Worm (Caenorhabditis elegans) whole organism, midembryonic: Measurements from ENCODE around the gene cpna-2.

Experiments
- T22C8.4 ChIP-seq: fragments of 200-800 bp; sonication (Bioruptor generic); IDR thresholded peaks from 2 replicates; pipeline ENCODE4 v1.3.6; 2022; ENCODE audit warnings: missing genetic modification characterization, missing compliant biosample characterization
- cog-1 ChIP-seq: sonication (generic microtip); optimal IDR thresholded peaks from 2 replicates; lab custom pipeline; 2016; ENCODE audit warnings: missing genetic modification characterization, missing compliant biosample characterization
- flt-1 ChIP-seq: fragments of 200-800 bp; sonication (Bioruptor generic); IDR thresholded peaks from 2 replicates; pipeline ENCODE4 v1.3.6; 2022; ENCODE audit warnings: missing genetic modification characterization, missing compliant biosample characterization
- klf-2 ChIP-seq: fragments of 200-800 bp; sonication (Bioruptor generic); conservative IDR thresholded peaks from 2 replicates; pipeline ENCODE4 v1.3.6; 2022; ENCODE audit warnings: missing genetic modification reagents, missing genetic modification characterization, missing compliant biosample characterization
- med-1 ChIP-seq: sonication (generic microtip); optimal IDR thresholded peaks from 2 replicates; lab custom pipeline; 2017; ENCODE audit warnings: missing genetic modification characterization, mild to moderate bottlenecking, missing compliant biosample characterization, antibody characterized with exemption, missing genetic modification reagents; ENCODE audit not compliant: insufficient read depth
- ref-1 ChIP-seq: fragments of 200-800 bp; sonication (Bioruptor generic); conservative IDR thresholded peaks from 2 replicates; pipeline ENCODE4 v1.3.6; 2022; ENCODE audit warnings: missing genetic modification reagents, missing genetic modification characterization, missing compliant biosample characterization
- tab-1 ChIP-seq: fragments of 200-800 bp; sonication (Bioruptor generic); IDR thresholded peaks from 2 replicates; pipeline ENCODE4 v1.3.6; 2022; ENCODE audit warnings: missing genetic modification characterization, missing compliant biosample characterization
- ztf-23 ChIP-seq: fragments of 200-800 bp; sonication (Bioruptor generic); IDR thresholded peaks from 2 replicates; pipeline ENCODE4 v1.3.6; 2022; ENCODE audit warnings: missing genetic modification reagents, missing genetic modification characterization, missing compliant biosample characterization
- ztf-29 ChIP-seq: fragments of 200-800 bp; sonication (Bioruptor generic); IDR thresholded peaks from 2 replicates; pipeline ENCODE4 v1.3.6; 2022; ENCODE audit warnings: missing genetic modification reagents, missing genetic modification characterization, missing compliant biosample characterization

Gene cpna-2

DNA sequence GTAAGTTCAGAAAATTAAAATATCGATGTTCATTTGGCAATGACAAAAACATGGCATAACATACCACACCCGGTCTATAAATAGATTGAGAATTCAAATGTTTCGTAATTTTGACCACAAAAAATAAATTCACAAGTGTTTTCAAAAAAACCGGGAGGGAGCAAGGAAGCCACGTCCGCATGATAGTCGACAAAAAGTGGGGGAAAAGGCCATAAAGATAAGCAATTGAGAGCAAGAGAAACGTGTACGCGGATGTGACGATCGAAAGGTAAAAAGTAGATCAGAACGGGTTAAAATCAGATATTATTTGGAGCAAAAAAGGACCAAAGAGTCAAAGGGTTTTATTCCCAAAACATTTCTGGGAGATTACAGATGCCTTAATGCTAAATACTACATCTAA, 30.0 kb upstream of the cpna-2 start:
- TF ChIP-seq flt-1 (GFP tag; lab: Robert Waterston, UW) (no peak), ref-1 (no peak), tab-1 (GFP tag; lab: Robert Waterston, UW) (no peak), cog-1 (tag; lab: Kevin White, UChicago) (no peak), T22C8.4 (GFP tag; lab: Robert Waterston, UW) (no peak), med-1 (GFP tag; lab: Kevin White, UChicago) (no peak), klf-2 (GFP tag; lab: Robert Waterston, UW) (no peak), ztf-23 (GFP tag; lab: Robert Waterston, UW) (no peak), ztf-29 (GFP tag; lab: Robert Waterston, UW) (no peak)

DNA sequence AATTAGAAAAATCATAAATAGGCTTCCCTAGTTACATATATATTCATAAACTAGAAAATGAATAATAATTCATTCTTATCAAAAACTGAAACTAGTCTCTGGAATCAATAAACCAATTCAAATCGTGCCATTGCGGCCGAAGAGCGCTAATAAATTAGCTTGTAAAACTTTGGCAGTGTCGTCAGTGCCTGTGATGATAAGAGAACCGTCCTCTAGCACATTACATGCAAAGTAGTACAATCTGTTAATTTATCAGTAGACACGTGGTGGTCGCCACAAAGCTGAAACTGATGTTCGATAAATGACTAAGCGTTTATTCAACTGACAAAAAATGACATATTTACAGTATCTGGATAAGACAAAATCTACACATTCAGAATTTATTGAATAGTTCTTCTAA, 29.1 kb upstream of the cpna-2 start:
- TF ChIP-seq cog-1 (tag; lab: Kevin White, UChicago) = no peak
- no peak for TF ChIP-seq T22C8.4 (GFP tag; lab: Robert Waterston, UW)
- TF ChIP-seq klf-2 (GFP tag; lab: Robert Waterston, UW) = no peak
- no peak for TF ChIP-seq ref-1
- TF ChIP-seq ztf-29 (GFP tag; lab: Robert Waterston, UW) = no peak
- no peak for TF ChIP-seq ztf-23 (GFP tag; lab: Robert Waterston, UW)
- no peak for TF ChIP-seq tab-1 (GFP tag; lab: Robert Waterston, UW)
- TF ChIP-seq med-1 (GFP tag; lab: Kevin White, UChicago) = no peak
- TF ChIP-seq flt-1 (GFP tag; lab: Robert Waterston, UW) = no peak

DNA sequence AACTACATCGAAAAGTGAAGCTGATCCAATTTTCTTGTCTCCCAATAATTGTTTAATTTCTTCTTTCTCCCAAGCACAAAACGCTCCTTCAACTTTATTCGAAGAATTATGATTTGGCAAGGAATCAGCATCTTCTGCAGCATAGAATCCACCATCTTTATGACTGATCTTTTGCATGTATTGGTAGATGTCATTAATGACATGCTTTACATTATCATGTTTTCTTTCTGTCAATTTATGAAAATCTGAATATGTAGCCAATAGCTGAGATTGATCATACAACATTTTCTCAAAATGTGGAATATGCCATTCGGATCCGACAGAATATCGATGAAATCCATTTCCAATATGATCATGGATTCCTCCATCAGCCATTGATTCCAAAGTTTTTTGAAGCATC, 27.5 kb upstream of the cpna-2 start:
- TF ChIP-seq tab-1 (GFP tag; lab: Robert Waterston, UW) = no peak
- no peak for TF ChIP-seq med-1 (GFP tag; lab: Kevin White, UChicago)
- TF ChIP-seq cog-1 (tag; lab: Kevin White, UChicago) = no peak
- no peak for TF ChIP-seq ztf-23 (GFP tag; lab: Robert Waterston, UW)
- no peak for TF ChIP-seq ztf-29 (GFP tag; lab: Robert Waterston, UW)
- TF ChIP-seq flt-1 (GFP tag; lab: Robert Waterston, UW) = no peak
- TF ChIP-seq klf-2 (GFP tag; lab: Robert Waterston, UW) = no peak
- TF ChIP-seq T22C8.4 (GFP tag; lab: Robert Waterston, UW) = no peak
- no peak for TF ChIP-seq ref-1

DNA sequence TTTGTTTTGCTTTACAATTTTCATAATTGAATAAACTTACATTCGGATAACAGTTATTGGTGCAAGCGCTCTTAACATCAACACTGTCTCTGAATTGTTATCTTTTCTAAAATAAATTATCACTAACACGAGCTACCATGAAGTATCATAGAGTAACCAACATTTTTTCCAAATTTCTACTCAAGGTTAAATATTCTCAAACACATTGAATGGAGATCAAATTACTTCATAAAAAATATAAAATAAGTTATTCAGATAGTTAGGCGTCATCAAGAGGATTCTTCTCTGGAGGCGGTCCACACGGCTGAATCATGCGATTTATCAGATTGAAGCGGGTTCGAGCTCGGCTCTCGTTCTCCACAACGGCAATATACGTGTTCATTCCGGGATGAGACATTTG, 26.3 kb upstream of the cpna-2 start, which contains the start of gene B0495.5:
Gene B0495.5 (minus strand): TSS at position 101 of the 400 bp plus-strand sequence.
- TF ChIP-seq med-1 (GFP tag; lab: Kevin White, UChicago) = no peak
- no peak for TF ChIP-seq klf-2 (GFP tag; lab: Robert Waterston, UW)
- no peak for TF ChIP-seq ztf-23 (GFP tag; lab: Robert Waterston, UW)
- no peak for TF ChIP-seq T22C8.4 (GFP tag; lab: Robert Waterston, UW)
- TF ChIP-seq cog-1 (tag; lab: Kevin White, UChicago) = no peak
- no peak for TF ChIP-seq ztf-29 (GFP tag; lab: Robert Waterston, UW)
- no peak for TF ChIP-seq ref-1
- TF ChIP-seq tab-1 (GFP tag; lab: Robert Waterston, UW) = no peak
- no peak for TF ChIP-seq flt-1 (GFP tag; lab: Robert Waterston, UW)

DNA sequence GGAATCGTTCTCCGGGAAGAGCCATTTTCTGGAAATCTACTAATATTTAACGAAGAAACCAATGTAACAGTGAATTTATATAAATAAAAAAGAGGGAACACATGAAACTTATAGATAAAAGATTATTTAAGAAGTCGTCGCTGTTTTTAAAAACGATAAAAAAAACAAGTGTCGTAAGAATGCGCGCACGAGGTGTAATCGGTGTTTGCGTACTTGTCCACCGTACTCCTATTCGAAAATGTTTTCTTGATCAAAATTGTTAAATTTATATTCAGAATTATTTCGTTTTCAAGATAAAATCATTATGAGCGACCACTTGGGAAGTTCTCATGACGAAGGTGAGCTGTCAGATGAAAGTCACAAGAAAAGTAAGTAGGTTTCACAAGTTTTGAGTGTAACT, 25.7 kb upstream of the cpna-2 start, which contains the start of the genes moa-2 and cdk-11.1:
Gene moa-2 (minus strand): TSS at position 25 of the 400 bp plus-strand sequence.
Gene cdk-11.1 (plus strand): TSS at position 227 of the 400 bp plus-strand sequence.
- TF ChIP-seq med-1 (GFP tag; lab: Kevin White, UChicago) (no peak), ref-1 (no peak), ztf-29 (GFP tag; lab: Robert Waterston, UW) (no peak), klf-2 (GFP tag; lab: Robert Waterston, UW) (no peak), tab-1 (GFP tag; lab: Robert Waterston, UW) (no peak), flt-1 (GFP tag; lab: Robert Waterston, UW) (no peak), T22C8.4 (GFP tag; lab: Robert Waterston, UW) (no peak), cog-1 (tag; lab: Kevin White, UChicago) (no peak), ztf-23 (GFP tag; lab: Robert Waterston, UW) (no peak)

DNA sequence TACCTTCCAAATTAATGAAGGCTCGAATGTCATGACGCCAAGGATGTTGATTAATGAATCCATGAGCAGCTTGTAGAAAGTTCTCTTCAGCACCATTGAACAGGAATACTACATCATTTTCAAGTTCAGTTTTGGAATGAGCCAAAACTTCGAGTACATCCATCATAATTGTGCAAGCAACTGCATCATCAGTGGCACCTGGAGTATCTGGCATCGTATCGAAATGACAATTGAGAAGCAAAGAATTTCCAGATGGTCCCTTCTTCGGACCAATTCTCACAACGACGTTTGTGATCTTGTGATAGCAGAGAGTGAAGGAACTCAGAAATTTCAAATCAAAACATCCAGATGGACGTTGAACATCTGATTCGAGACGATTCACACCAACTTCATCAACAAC, 20.3 kb upstream of the cpna-2 start:
- TF ChIP-seq klf-2 (GFP tag; lab: Robert Waterston, UW) (no peak), cog-1 (tag; lab: Kevin White, UChicago) (no peak), tab-1 (GFP tag; lab: Robert Waterston, UW) (no peak), flt-1 (GFP tag; lab: Robert Waterston, UW) (no peak), ztf-29 (GFP tag; lab: Robert Waterston, UW) (no peak), T22C8.4 (GFP tag; lab: Robert Waterston, UW) (no peak), ztf-23 (GFP tag; lab: Robert Waterston, UW) (no peak), ref-1 (no peak), med-1 (GFP tag; lab: Kevin White, UChicago) (no peak)

DNA sequence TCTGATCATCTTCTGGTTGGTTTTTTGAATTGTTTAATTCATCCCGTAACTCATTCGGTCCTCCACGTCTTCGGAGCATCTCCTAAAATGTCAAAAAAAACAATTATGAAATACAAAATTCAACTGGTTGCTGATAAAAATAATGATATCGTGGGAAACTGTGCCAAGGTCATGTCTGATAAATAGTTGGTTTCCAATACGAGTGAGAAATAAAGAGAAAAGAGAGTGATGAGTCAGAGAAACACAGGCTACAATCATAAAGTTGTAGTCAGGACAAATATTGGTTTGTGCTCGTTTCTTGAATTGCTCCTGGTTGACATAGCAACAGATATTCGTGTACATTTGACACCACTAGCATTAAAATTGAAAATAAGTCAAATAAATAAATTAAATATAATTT, 19.6 kb upstream of the cpna-2 start, which contains the start of gene B0495.7:
Gene B0495.7 (minus strand): TSS at position 82 of the 400 bp plus-strand sequence.
- no peak for TF ChIP-seq klf-2 (GFP tag; lab: Robert Waterston, UW)
- TF ChIP-seq cog-1 (tag; lab: Kevin White, UChicago) = no peak
- no peak for TF ChIP-seq tab-1 (GFP tag; lab: Robert Waterston, UW)
- TF ChIP-seq ztf-29 (GFP tag; lab: Robert Waterston, UW) = no peak
- no peak for TF ChIP-seq T22C8.4 (GFP tag; lab: Robert Waterston, UW)
- no peak for TF ChIP-seq flt-1 (GFP tag; lab: Robert Waterston, UW)
- no peak for TF ChIP-seq ztf-23 (GFP tag; lab: Robert Waterston, UW)
- no peak for TF ChIP-seq med-1 (GFP tag; lab: Kevin White, UChicago)
- no peak for TF ChIP-seq ref-1

DNA sequence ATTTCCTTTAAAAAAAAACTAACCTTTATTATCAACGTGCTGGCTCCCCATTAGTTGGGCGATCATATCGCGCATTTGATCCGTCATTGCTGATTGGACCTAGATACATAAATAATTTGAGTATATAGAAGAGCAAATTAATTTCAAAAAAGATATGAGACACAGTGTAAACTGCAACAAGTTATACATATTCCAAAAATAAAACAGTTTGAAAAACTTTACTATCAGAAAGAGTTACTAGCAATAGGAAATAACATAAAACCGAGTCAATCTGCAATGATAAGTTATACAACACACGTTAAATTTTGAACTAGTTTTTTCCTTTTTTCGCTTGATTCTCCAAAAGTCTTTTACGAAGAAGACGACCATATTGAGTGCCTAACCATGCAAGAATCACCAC, 17.3 kb upstream of the cpna-2 start, which contains the start of gene luc-7L:
Gene luc-7L (minus strand): TSS at position 101 of the 400 bp plus-strand sequence.
- no peak for TF ChIP-seq tab-1 (GFP tag; lab: Robert Waterston, UW)
- no peak for TF ChIP-seq flt-1 (GFP tag; lab: Robert Waterston, UW)
- TF ChIP-seq cog-1 (tag; lab: Kevin White, UChicago) = no peak
- TF ChIP-seq ref-1 = no peak
- TF ChIP-seq ztf-29 (GFP tag; lab: Robert Waterston, UW) = no peak
- TF ChIP-seq med-1 (GFP tag; lab: Kevin White, UChicago) = no peak
- no peak for TF ChIP-seq T22C8.4 (GFP tag; lab: Robert Waterston, UW)
- TF ChIP-seq klf-2 (GFP tag; lab: Robert Waterston, UW) = no peak
- TF ChIP-seq ztf-23 (GFP tag; lab: Robert Waterston, UW) = no peak
